Worm (Caenorhabditis elegans) whole organism, late embryonic: ENCODE measurements around the gene srh-149.

Experiments used
- che-1 ChIP-seq: sonication (generic microtip); optimal IDR thresholded peaks from 2 replicates; lab custom pipeline; 2016; ENCODE audit warnings: mild to moderate bottlenecking, missing genetic modification characterization, missing compliant biosample characterization
- rnt-1 ChIP-seq: sonication (generic microtip); optimal IDR thresholded peaks from 2 replicates; lab custom pipeline; 2016; ENCODE audit warnings: missing genetic modification characterization, missing compliant biosample characterization
- unc-42 ChIP-seq: sonication (generic microtip); optimal IDR thresholded peaks from 2 replicates; lab custom pipeline; 2016; ENCODE audit warnings: missing genotype, missing genetic modification characterization, missing compliant biosample characterization

- no peak for TF ChIP-seq unc-42 (tag; lab: Kevin White, UChicago)
- TF ChIP-seq rnt-1 (tag; lab: Kevin White, UChicago): no peak
- no peak for TF ChIP-seq che-1 (tag; lab: Kevin White, UChicago)
These were observed 9.4 kb downstream of the srh-149 start, which contains the start of gene srbc-56 for ce11 chrV:15831586-15831985.
